Worm (Caenorhabditis elegans): Measurements from ENCODE around the gene F59A6.4.

DNA sequence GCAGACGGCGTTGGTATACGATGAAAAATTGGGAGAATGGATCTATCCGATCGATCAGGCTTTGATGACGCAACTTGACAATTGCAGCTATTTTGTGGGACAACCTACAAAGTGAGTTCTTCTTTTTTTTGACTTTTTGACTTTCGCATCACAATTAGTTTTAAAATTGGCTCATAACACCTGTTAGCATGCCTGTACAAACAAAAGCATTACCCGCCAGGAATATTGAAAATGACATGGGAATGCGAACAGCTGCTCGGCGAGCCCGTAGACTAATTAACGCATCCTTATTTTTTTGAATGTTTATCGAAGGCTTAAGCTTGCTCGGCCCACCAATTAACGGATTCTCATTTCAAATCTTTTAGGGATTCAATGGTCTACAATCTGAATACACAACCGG lies 17.6 kb upstream of the F59A6.4 start:
- TF ChIP-seq pha-4 (tag; optimal IDR thresholded peaks at IDR 0.05): no peak
- TF ChIP-seq ztf-11 (tag; optimal IDR thresholded peaks at IDR 0.05): no peak
- no peak for TF ChIP-seq mep-1 (tag; optimal IDR thresholded peaks at IDR 0.05)
- TF ChIP-seq drap-1 (GFP tag; optimal IDR thresholded peaks at IDR 0.05): no peak
- TF ChIP-seq snpc-4 (tag; optimal IDR thresholded peaks at IDR 0.05): no peak
- no peak for TF ChIP-seq nhr-12 (tag; optimal IDR thresholded peaks at IDR 0.05)
- no peak for TF ChIP-seq nhr-237 (tag; optimal IDR thresholded peaks at IDR 0.05)
- no peak for TF ChIP-seq bed-3 (GFP tag; optimal IDR thresholded peaks at IDR 0.05)
- TF ChIP-seq lin-13 (tag; optimal IDR thresholded peaks at IDR 0.05): no peak
- no peak for TF ChIP-seq nhr-76 (tag; optimal IDR thresholded peaks at IDR 0.05)

Measured in whole organism, mixed stage, embryonic.